Worm (Caenorhabditis elegans) whole organism, late embryonic: ENCODE results near the gene srsx-29.

Source experiments
- C38D4.7 ChIP-seq: fragments of 200-800 bp; sonication (Bioruptor generic); optimal IDR thresholded peaks from 2 replicates; lab custom pipeline; 2018; ENCODE audit warnings: mild to moderate bottlenecking, missing genetic modification characterization, moderate library complexity, missing compliant biosample characterization
- F13H6.1 ChIP-seq: sonication (generic microtip); optimal IDR thresholded peaks from 2 replicates; lab custom pipeline; 2016; ENCODE audit warnings: missing genetic modification characterization, missing compliant biosample characterization
- ama-1 ChIP-seq: fragments of 150-350 bp; optimal IDR thresholded peaks from 2 replicates; lab custom pipeline; 2014
- eyg-1 ChIP-seq: sonication (generic microtip); optimal IDR thresholded peaks from 2 replicates; lab custom pipeline; 2016; ENCODE audit warnings: missing genotype, missing genetic modification characterization, missing compliant biosample characterization
- pha-4 ChIP-seq: fragments of 150-350 bp; optimal IDR thresholded peaks from 2 replicates; lab custom pipeline; 2018; ENCODE audit warnings: missing biosample characterization, missing genetic modification reagents, missing genetic modification characterization
- pqm-1 ChIP-seq: sonication (generic microtip); optimal IDR thresholded peaks from 2 replicates; lab custom pipeline; 2016; ENCODE audit warnings: missing genetic modification characterization, missing compliant biosample characterization
- rnt-1 ChIP-seq: sonication (generic microtip); optimal IDR thresholded peaks from 2 replicates; lab custom pipeline; 2016; ENCODE audit warnings: missing genetic modification characterization, missing compliant biosample characterization

ce11 chrV:10154698-10155097 is at the start of gene srsx-29:
- TF ChIP-seq F13H6.1 (tag; lab: Kevin White, UChicago): no peak
- TF ChIP-seq ama-1 (lab: Kevin White, UChicago): no peak
- no peak for TF ChIP-seq C38D4.7
- no peak for TF ChIP-seq pqm-1
- TF ChIP-seq pha-4 (tag; lab: Kevin White, UChicago): no peak
- TF ChIP-seq eyg-1 (tag; lab: Kevin White, UChicago): no peak
- TF ChIP-seq rnt-1: no peak
